Worm (Caenorhabditis elegans) whole organism, young adult: ENCODE data around the gene K08H2.7.

Experiments used
- T07F8.4 ChIP-seq: sonication (generic microtip); optimal IDR thresholded peaks from 2 replicates; lab custom pipeline; 2016; ENCODE audit warnings: mild to moderate bottlenecking, missing genetic modification characterization, moderate library complexity, missing compliant biosample characterization
- Y53G8AR.9 ChIP-seq: fragments of 200-800 bp; sonication (Bioruptor generic); conservative IDR thresholded peaks from 2 replicates; pipeline ENCODE4 v1.3.6; 2022; ENCODE audit warnings: missing genetic modification reagents, missing genetic modification characterization, missing compliant biosample characterization
- Y79H2A.3 ChIP-seq: fragments of 200-800 bp; sonication (Bioruptor generic); conservative IDR thresholded peaks from 2 replicates; pipeline ENCODE4 v1.3.6; 2022; ENCODE audit warnings: missing genetic modification reagents, missing genetic modification characterization, missing compliant biosample characterization
- ekl-4 ChIP-seq: fragments of 200-800 bp; sonication (Bioruptor generic); IDR thresholded peaks from 2 replicates; pipeline ENCODE4 v1.3.6; 2022; ENCODE audit warnings: missing genetic modification reagents, missing genetic modification characterization, missing compliant biosample characterization
- fkh-3 ChIP-seq: sonication (generic microtip); optimal IDR thresholded peaks from 2 replicates; lab custom pipeline; 2016; ENCODE audit warnings: mild to moderate bottlenecking, missing genetic modification characterization, missing compliant biosample characterization
- nfya-1 ChIP-seq: sonication (generic microtip); optimal IDR thresholded peaks from 2 replicates; lab custom pipeline; 2017; ENCODE audit warnings: antibody characterized with exemption, missing compliant biosample characterization, missing genetic modification characterization, borderline replicate concordance; ENCODE audit not compliant: insufficient read depth

DNA sequence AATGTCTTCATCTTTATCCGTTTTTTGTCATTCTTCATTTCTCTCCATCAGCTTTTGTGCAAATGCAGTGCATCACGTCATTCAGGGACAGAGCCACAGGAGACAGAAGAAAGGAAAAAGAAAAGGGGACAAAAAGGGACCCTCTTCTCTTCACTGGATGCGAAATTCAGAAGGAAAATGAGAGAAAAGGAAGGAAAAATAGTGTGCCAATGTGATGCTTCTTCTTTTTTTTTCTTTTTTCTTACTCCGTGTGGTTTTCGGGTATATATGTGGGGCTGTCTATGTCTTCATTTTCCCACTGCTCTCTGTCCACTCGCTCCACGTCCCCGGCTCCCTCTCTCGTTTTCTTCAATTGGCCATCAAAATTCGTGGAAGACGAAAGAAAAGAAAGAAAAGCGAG is 37.8 kb downstream of the K08H2.7 start:
- TF ChIP-seq nfya-1 (tag; lab: Kevin White, UChicago) = no peak
- no peak for TF ChIP-seq Y53G8AR.9 (GFP tag; lab: Robert Waterston, UW)
- no peak for TF ChIP-seq Y79H2A.3 (GFP tag; lab: Robert Waterston, UW)
- no peak for TF ChIP-seq T07F8.4
- no peak for TF ChIP-seq fkh-3
- TF ChIP-seq ekl-4 (GFP tag; lab: Robert Waterston, UW) = no peak
